Fruit fly (Drosophila melanogaster) whole organism, embryonic: ENCODE data around the gene Cpr30B.

Experiments
- Ada2b ChIP-seq: fragments of 200-800 bp; sonication (Bioruptor generic); IDR thresholded peaks from 2 replicates; pipeline ENCODE4 v1.3.6; 2022; ENCODE audit warnings: missing biosample characterization, missing genetic modification characterization
- BtbVII ChIP-seq: fragments of 200-800 bp; sonication (Bioruptor generic); optimal IDR thresholded peaks from 3 replicates; lab custom pipeline; 2017; ENCODE audit warnings: missing biosample characterization, mild to moderate bottlenecking, missing genetic modification characterization
- CG11093 ChIP-seq: fragments of 200-800 bp; sonication (Bioruptor generic); IDR thresholded peaks from 3 replicates; pipeline ENCODE4 v1.3.6; 2022; ENCODE audit warnings: missing biosample characterization, missing genetic modification characterization
- CG11398 ChIP-seq: fragments of 200-800 bp; sonication (Bioruptor generic); optimal IDR thresholded peaks from 2 replicates; lab custom pipeline; 2016; ENCODE audit warnings: missing biosample characterization, missing genetic modification characterization
- CG12659 ChIP-seq: fragments of 200-800 bp; sonication (Bioruptor generic); optimal IDR thresholded peaks from 3 replicates; lab custom pipeline; 2017; ENCODE audit warnings: mild to moderate bottlenecking, missing biosample characterization, missing genetic modification reagents, missing genetic modification characterization
- CG13296 ChIP-seq: fragments of 200-800 bp; sonication (Bioruptor generic); optimal IDR thresholded peaks from 3 replicates; lab custom pipeline; 2018; ENCODE audit warnings: missing biosample characterization, mild to moderate bottlenecking, missing genetic modification characterization
- CG14441 ChIP-seq: fragments of 200-800 bp; sonication (Bioruptor generic); IDR thresholded peaks from 2 replicates; pipeline ENCODE4 v1.3.6; 2022; ENCODE audit warnings: missing biosample characterization, missing genetic modification characterization
- CG15269 ChIP-seq: fragments of 200-800 bp; sonication (Bioruptor generic); optimal IDR thresholded peaks from 2 replicates; lab custom pipeline; 2018; ENCODE audit warnings: missing biosample characterization, mild to moderate bottlenecking, missing genetic modification characterization, moderate library complexity
- CG1602 ChIP-seq: fragments of 200-800 bp; sonication (Bioruptor generic); optimal IDR thresholded peaks from 3 replicates; lab custom pipeline; 2016; ENCODE audit warnings: missing biosample characterization, missing genetic modification characterization
- CG17802 ChIP-seq: fragments of 200-800 bp; sonication (Bioruptor generic); optimal IDR thresholded peaks from 2 replicates; lab custom pipeline; 2018; ENCODE audit warnings: missing biosample characterization, mild to moderate bottlenecking, missing genetic modification characterization, moderate library complexity
- CG17912 ChIP-seq: fragments of 200-800 bp; sonication (Bioruptor generic); optimal IDR thresholded peaks from 2 replicates; lab custom pipeline; 2018; ENCODE audit warnings: missing biosample characterization, mild to moderate bottlenecking, missing genetic modification characterization
- CG18262 ChIP-seq: fragments of 200-800 bp; optimal IDR thresholded peaks from 3 replicates; lab custom pipeline; 2019; ENCODE audit warnings: missing biosample characterization, mild to moderate bottlenecking, missing genetic modification characterization, moderate library complexity
- CG2120 ChIP-seq: fragments of 200-800 bp; sonication (Bioruptor generic); optimal IDR thresholded peaks from 3 replicates; lab custom pipeline; 2016; ENCODE audit warnings: missing biosample characterization, missing genetic modification characterization
- CG2199 ChIP-seq: fragments of 200-800 bp; sonication (Bioruptor generic); IDR thresholded peaks from 3 replicates; pipeline ENCODE4 v1.3.6; 2022; ENCODE audit warnings: missing biosample characterization, missing genetic modification characterization
- CG2875 ChIP-seq: fragments of 200-800 bp; sonication (Bioruptor generic); optimal IDR thresholded peaks from 2 replicates; lab custom pipeline; 2017; ENCODE audit warnings: missing biosample characterization, mild to moderate bottlenecking, missing genetic modification characterization, missing genetic modification reagents
- CG2889 ChIP-seq: fragments of 200-800 bp; sonication (Bioruptor generic); IDR thresholded peaks from 3 replicates; pipeline ENCODE4 v1.3.6; 2022; ENCODE audit warnings: missing biosample characterization, missing genetic modification characterization
- CG30431 ChIP-seq: fragments of 200-800 bp; sonication (Bioruptor generic); optimal IDR thresholded peaks from 2 replicates; lab custom pipeline; 2017; ENCODE audit warnings: missing biosample characterization, missing genetic modification characterization
- CG31365 ChIP-seq: fragments of 200-800 bp; sonication (Bioruptor generic); optimal IDR thresholded peaks from 2 replicates; lab custom pipeline; 2018; ENCODE audit warnings: missing biosample characterization, mild to moderate bottlenecking, missing genetic modification characterization
- CG7271 ChIP-seq: fragments of 200-800 bp; sonication (Bioruptor generic); optimal IDR thresholded peaks from 2 replicates; lab custom pipeline; 2018; ENCODE audit warnings: missing biosample characterization, mild to moderate bottlenecking, missing genetic modification characterization, moderate library complexity
- CG8388 ChIP-seq: fragments of 200-800 bp; sonication (Bioruptor generic); optimal IDR thresholded peaks from 2 replicates; lab custom pipeline; 2019; ENCODE audit warnings: missing biosample characterization, mild to moderate bottlenecking, missing genetic modification characterization, moderate library complexity
- CG8478 ChIP-seq: fragments of >200 bp; optimal IDR thresholded peaks from 2 replicates; lab custom pipeline; 2018
- CrebB ChIP-seq: fragments of 200-800 bp; sonication (Bioruptor generic); optimal IDR thresholded peaks from 3 replicates; lab custom pipeline; 2018; ENCODE audit warnings: missing biosample characterization, mild to moderate bottlenecking, missing genetic modification characterization
- Deaf1 ChIP-seq: fragments of 200-800 bp; optimal IDR thresholded peaks from 3 replicates; lab custom pipeline; 2019; ENCODE audit warnings: missing biosample characterization, mild to moderate bottlenecking, missing genetic modification characterization, moderate library complexity
- Ets97D ChIP-seq: fragments of 200-800 bp; sonication (Bioruptor generic); optimal IDR thresholded peaks from 3 replicates; lab custom pipeline; 2016; ENCODE audit warnings: missing biosample characterization, missing genetic modification characterization
- Lhr ChIP-seq: fragments of 200-800 bp; sonication (Bioruptor generic); optimal IDR thresholded peaks from 3 replicates; lab custom pipeline; 2017; ENCODE audit warnings: mild to moderate bottlenecking, missing biosample characterization, missing genetic modification reagents, missing genetic modification characterization
- Med ChIP-seq: fragments of 200-800 bp; sonication (Bioruptor generic); peaks from one replicate; lab custom pipeline; 2016; ENCODE audit warnings: missing biosample characterization, missing genetic modification characterization, mild to moderate bottlenecking, inconsistent platforms, moderate library complexity
- NK7.1 ChIP-seq: fragments of 200-800 bp; sonication (Bioruptor generic); optimal IDR thresholded peaks from 3 replicates; lab custom pipeline; 2016; ENCODE audit warnings: missing biosample characterization, missing genetic modification characterization
- Nf-YA ChIP-seq: fragments of 200-800 bp; sonication (Bioruptor generic); IDR thresholded peaks from 2 replicates; pipeline ENCODE4 v1.3.6; 2022; ENCODE audit warnings: missing biosample characterization, missing genetic modification characterization
- Ptx1 ChIP-seq: fragments of 200-800 bp; sonication (Bioruptor generic); IDR thresholded peaks from 2 replicates; pipeline ENCODE4 v1.3.6; 2022; ENCODE audit warnings: missing biosample characterization, missing genetic modification characterization
- Vsx1 ChIP-seq: fragments of 200-800 bp; sonication (Bioruptor generic); optimal IDR thresholded peaks from 2 replicates; lab custom pipeline; 2017; ENCODE audit warnings: missing biosample characterization, mild to moderate bottlenecking, missing genetic modification characterization, missing genetic modification reagents
- az2 ChIP-seq: fragments of 200-800 bp; sonication (Bioruptor generic); optimal IDR thresholded peaks from 3 replicates; lab custom pipeline; 2016; ENCODE audit warnings: missing biosample characterization, missing genetic modification characterization
- bab2 ChIP-seq: fragments of 200-800 bp; sonication (Bioruptor generic); optimal IDR thresholded peaks from 2 replicates; lab custom pipeline; 2016; ENCODE audit warnings: missing biosample characterization, missing genetic modification characterization
- bsh ChIP-seq, 2 experiments: fragments of 200-800 bp; sonication (Bioruptor generic); optimal IDR thresholded peaks; 2 replicates each; lab custom pipeline; 2017 to 2018; ENCODE audit warnings: mild to moderate bottlenecking in 2 of 2, missing biosample characterization in 2 of 2, missing genetic modification characterization in 2 of 2, moderate library complexity in 1 of 2
- chif ChIP-seq, 2 experiments: fragments of 200-800 bp; sonication (Bioruptor generic); optimal IDR thresholded peaks; 3 replicates each; lab custom pipeline; 2016; ENCODE audit warnings: missing biosample characterization in 2 of 2, missing genetic modification characterization in 2 of 2
- ci ChIP-seq: fragments of 200-800 bp; sonication (Bioruptor generic); IDR thresholded peaks from 3 replicates; pipeline ENCODE4 v1.3.6; 2022; ENCODE audit warnings: missing biosample characterization, missing genetic modification characterization
- crc ChIP-seq: fragments of 200-800 bp; sonication (Bioruptor generic); optimal IDR thresholded peaks from 2 replicates; lab custom pipeline; 2016; ENCODE audit warnings: missing biosample characterization, missing genetic modification characterization
- croc ChIP-seq: fragments of 200-800 bp; sonication (Bioruptor generic); conservative IDR thresholded peaks from 3 replicates; pipeline ENCODE4 v1.3.6; 2022; ENCODE audit warnings: missing biosample characterization, missing genetic modification characterization
- eyg ChIP-seq: fragments of 200-800 bp; sonication (Bioruptor generic); optimal IDR thresholded peaks from 3 replicates; lab custom pipeline; 2016; ENCODE audit warnings: missing biosample characterization, missing genetic modification characterization
- fd102C ChIP-seq: fragments of 200-800 bp; sonication (Bioruptor generic); optimal IDR thresholded peaks from 2 replicates; lab custom pipeline; 2018; ENCODE audit warnings: missing biosample characterization, mild to moderate bottlenecking, missing genetic modification characterization, moderate library complexity
- fd64A ChIP-seq: fragments of 200-800 bp; sonication (Bioruptor generic); optimal IDR thresholded peaks from 3 replicates; lab custom pipeline; 2018; ENCODE audit warnings: missing biosample characterization, mild to moderate bottlenecking, missing genetic modification characterization
- fd96Cb ChIP-seq: fragments of 200-800 bp; sonication (Bioruptor generic); optimal IDR thresholded peaks from 2 replicates; lab custom pipeline; 2018; ENCODE audit warnings: missing biosample characterization, mild to moderate bottlenecking, missing genetic modification characterization, moderate library complexity
- gcm2 ChIP-seq: fragments of 200-800 bp; sonication (Bioruptor generic); optimal IDR thresholded peaks from 2 replicates; lab custom pipeline; 2016; ENCODE audit warnings: missing biosample characterization, missing genetic modification characterization
- klu ChIP-seq: fragments of 200-800 bp; sonication (Bioruptor generic); IDR thresholded peaks from 2 replicates; pipeline ENCODE4 v1.3.6; 2022; ENCODE audit warnings: missing biosample characterization, missing genetic modification characterization
- sim ChIP-seq: fragments of 200-800 bp; sonication (Bioruptor generic); IDR thresholded peaks from 2 replicates; pipeline ENCODE4 v1.3.6; 2022; ENCODE audit warnings: missing biosample characterization, missing genetic modification characterization
- slou ChIP-seq: fragments of 200-800 bp; sonication (Bioruptor generic); optimal IDR thresholded peaks from 3 replicates; lab custom pipeline; 2016; ENCODE audit warnings: missing biosample characterization, missing genetic modification characterization
- sr ChIP-seq: fragments of 200-800 bp; sonication (Bioruptor generic); IDR thresholded peaks from 3 replicates; pipeline ENCODE4 v1.3.6; 2022; ENCODE audit warnings: missing biosample characterization, missing genetic modification characterization
- stc ChIP-seq: fragments of 200-800 bp; sonication (Bioruptor generic); IDR thresholded peaks from 2 replicates; pipeline ENCODE4 v1.3.6; 2022; ENCODE audit warnings: missing biosample characterization, missing genetic modification characterization
- unc-4 ChIP-seq: fragments of 200-800 bp; sonication (Bioruptor generic); IDR thresholded peaks from 2 replicates; pipeline ENCODE4 v1.3.6; 2022; ENCODE audit warnings: missing biosample characterization, missing genetic modification characterization; ENCODE audit not compliant: partially characterized antibody
- unpg ChIP-seq: fragments of 200-800 bp; sonication (Bioruptor generic); optimal IDR thresholded peaks from 3 replicates; lab custom pipeline; 2018; ENCODE audit warnings: missing biosample characterization, mild to moderate bottlenecking, missing genetic modification characterization, moderate library complexity
- vfl ChIP-seq: fragments of 200-800 bp; sonication (Bioruptor generic); optimal IDR thresholded peaks from 2 replicates; lab custom pipeline; 2016; ENCODE audit warnings: missing biosample characterization, missing genetic modification characterization
- z ChIP-seq: fragments of 200-800 bp; sonication (Bioruptor generic); IDR thresholded peaks from 3 replicates; pipeline ENCODE4 v1.3.6; 2022; ENCODE audit warnings: missing biosample characterization, missing genetic modification characterization

Gene Cpr30B

dm6 chr2L:9576269-9576933 lies 33.7 kb downstream of the Cpr30B start, which contains the start of gene Mtpalpha (continued):
- TF ChIP-seq klu (GFP tag; lab: Robert Waterston, UW) (no peak), CG2875 (no peak), CG2120 (GFP tag; lab: Kevin White, UChicago) (peak; percentile 38), sim (GFP tag; lab: Robert Waterston, UW) (peak; percentile 12; the same call in 1 of the 2 replicates), ci (peak; percentile 76), Nf-YA (GFP tag; lab: Robert Waterston, UW) (no peak), Deaf1 (tag; lab: Kevin White, UChicago) (no peak), CG2889 (GFP tag; lab: Robert Waterston, UW) (no peak), fd96Cb (no peak), CG7271 (no peak), fd102C (GFP tag; lab: Kevin White, UChicago) (no peak), NK7.1 (GFP tag; lab: Kevin White, UChicago) (no peak), az2 (peak; percentile 50), chif (GFP tag; optimal IDR thresholded peaks at IDR 0.05; lab: Kevin White, UChicago) (peak; percentile 23 to 67), CG31365 (tag; lab: Kevin White, UChicago) (no peak), bsh (GFP tag; optimal IDR thresholded peaks at IDR 0.05; lab: Kevin White, UChicago) (peak; percentile 27 to 99), Med (GFP tag; lab: Kevin White, UChicago) (peak; percentile 89), CG11093 (GFP tag; lab: Robert Waterston, UW) (no peak), CG15269 (tag; lab: Kevin White, UChicago) (peak; percentile 20), gcm2 (GFP tag; lab: Kevin White, UChicago) (peak; percentile 2), BtbVII (GFP tag; lab: Kevin White, UChicago) (peak; percentile 23), stc (no peak; the same call in 1 of the 2 replicates), slou (no peak), CG8478 (lab: Kevin White, UChicago) (no peak), CG8388 (no peak), CG13296 (GFP tag; lab: Kevin White, UChicago) (peak; percentile 40), Vsx1 (no peak), unc-4 (GFP tag; lab: Robert Waterston, UW) (0 out of 2 replicates have a peak, but pooled peaks have one; percentile 20), CG12659 (GFP tag; lab: Kevin White, UChicago) (peak; percentile 61), crc (no peak), CrebB (peak; percentile 0), CG17802 (tag; lab: Kevin White, UChicago) (no peak), sr (GFP tag; lab: Robert Waterston, UW) (no peak), vfl (no peak), croc (GFP tag; lab: Robert Waterston, UW) (no peak), bab2 (GFP tag; lab: Kevin White, UChicago) (peak; percentile 41), CG14441 (GFP tag; lab: Robert Waterston, UW) (0 out of 2 replicates have a peak, but pooled peaks have one; percentile 7), fd64A (no peak), Ada2b (GFP tag; lab: Robert Waterston, UW) (no peak), Ets97D (GFP tag; lab: Kevin White, UChicago) (peak; percentile 67), CG17912 (peak; percentile 37), CG1602 (GFP tag; lab: Kevin White, UChicago) (peak; percentile 28), CG30431 (GFP tag; lab: Kevin White, UChicago) (no peak), eyg (GFP tag; lab: Kevin White, UChicago) (no peak), unpg (GFP tag; lab: Kevin White, UChicago) (peak; percentile 45), Ptx1 (GFP tag; lab: Robert Waterston, UW) (peak; percentile 52), CG18262 (tag; lab: Kevin White, UChicago) (no peak), CG11398 (no peak), CG2199 (GFP tag; lab: Robert Waterston, UW) (no peak), Lhr (GFP tag; lab: Kevin White, UChicago) (peak; percentile 88), z (GFP tag; lab: Robert Waterston, UW) (no peak)
